Worm (Caenorhabditis elegans) whole organism, L1 larva: Measurements from ENCODE around the gene haf-8.

Experiments
- blmp-1 ChIP-seq: fragments of 150-350 bp; optimal IDR thresholded peaks from 2 replicates; lab custom pipeline; 2014; ENCODE audit warnings: missing biosample characterization, missing genetic modification characterization
- ceh-88 ChIP-seq: fragments of 200-800 bp; sonication (Bioruptor generic); IDR thresholded peaks from 2 replicates; pipeline ENCODE4 v1.3.6; 2022; ENCODE audit warnings: missing genetic modification characterization, missing compliant biosample characterization
- ces-1 ChIP-seq: fragments of 150-350 bp; optimal IDR thresholded peaks from 2 replicates; lab custom pipeline; 2014; ENCODE audit warnings: missing biosample characterization, missing genetic modification reagents, missing genetic modification characterization
- fos-1 ChIP-seq: fragments of 150-350 bp; optimal IDR thresholded peaks from 2 replicates; lab custom pipeline; 2014; ENCODE audit warnings: missing biosample characterization, missing genetic modification characterization
- hlh-4 ChIP-seq: sonication (generic microtip); optimal IDR thresholded peaks from 2 replicates; lab custom pipeline; 2016; ENCODE audit warnings: mild to moderate bottlenecking, missing genetic modification characterization, missing compliant biosample characterization
- lin-39 ChIP-seq: fragments of 150-350 bp; optimal IDR thresholded peaks from 2 replicates; lab custom pipeline; 2014; ENCODE audit warnings: missing biosample characterization, missing genetic modification reagents, missing genetic modification characterization
- nhr-237 ChIP-seq: fragments of 150-350 bp; optimal IDR thresholded peaks from 2 replicates; lab custom pipeline; 2014; ENCODE audit warnings: missing biosample characterization, missing genetic modification characterization
- pqm-1 ChIP-seq: sonication (generic microtip); optimal IDR thresholded peaks from 3 replicates; lab custom pipeline; 2017; ENCODE audit warnings: missing biosample characterization, missing genetic modification characterization
- rnt-1 ChIP-seq: sonication (generic microtip); optimal IDR thresholded peaks from 2 replicates; lab custom pipeline; 2016; ENCODE audit warnings: mild to moderate bottlenecking, missing genetic modification characterization, moderate library complexity, missing compliant biosample characterization
- snpc-4 ChIP-seq: fragments of 150-350 bp; optimal IDR thresholded peaks from 2 replicates; lab custom pipeline; 2014; ENCODE audit warnings: missing biosample characterization, missing genetic modification characterization
- snu-23 ChIP-seq: sonication (generic microtip); optimal IDR thresholded peaks from 2 replicates; lab custom pipeline; 2016; ENCODE audit warnings: missing genetic modification characterization, missing compliant biosample characterization
- tlp-1 ChIP-seq: fragments of 150-350 bp; optimal IDR thresholded peaks from 2 replicates; lab custom pipeline; 2014; ENCODE audit warnings: missing biosample characterization, missing genetic modification characterization
- unc-62 ChIP-seq: fragments of 150-350 bp; optimal IDR thresholded peaks from 2 replicates; lab custom pipeline; 2014; ENCODE audit warnings: missing biosample characterization, missing genetic modification reagents, missing genetic modification characterization
- zag-1 ChIP-seq: fragments of 150-350 bp; optimal IDR thresholded peaks from 2 replicates; lab custom pipeline; 2014; ENCODE audit warnings: missing biosample characterization, missing genetic modification characterization
- zip-4 ChIP-seq: fragments of 200-800 bp; sonication (Bioruptor generic); optimal IDR thresholded peaks from 2 replicates; lab custom pipeline; 2018; ENCODE audit warnings: mild to moderate bottlenecking, missing genetic modification characterization, moderate library complexity, missing compliant biosample characterization
- ztf-4 ChIP-seq: fragments of 150-350 bp; optimal IDR thresholded peaks from 2 replicates; lab custom pipeline; 2014; ENCODE audit warnings: missing biosample characterization, missing genetic modification characterization

Gene haf-8

ce11 chrIV:14653066-14653465 lies 46.7 kb downstream of the haf-8 start, which contains the start of gene talp-3:
talp-3 (minus strand) TSS chrIV:14653380.
- no peak for TF ChIP-seq rnt-1
- TF ChIP-seq hlh-4 (tag; lab: Kevin White, UChicago) = no peak
- TF ChIP-seq zag-1 (tag; lab: Kevin White, UChicago) = no peak
- no peak for TF ChIP-seq pqm-1 (tag; lab: Kevin White, UChicago)
- TF ChIP-seq tlp-1 = no peak
- no peak for TF ChIP-seq unc-62
- TF ChIP-seq nhr-237 (tag; lab: Kevin White, UChicago) = no peak
- TF ChIP-seq ceh-88 = no peak
- TF ChIP-seq zip-4 (GFP tag; lab: Kevin White, UChicago) = no peak
- no peak for TF ChIP-seq ces-1 (GFP tag; lab: Kevin White, UChicago)
- no peak for TF ChIP-seq snu-23 (GFP tag; lab: Kevin White, UChicago)
- no peak for TF ChIP-seq blmp-1 (tag; lab: Kevin White, UChicago)
- no peak for TF ChIP-seq ztf-4
- TF ChIP-seq lin-39 = no peak
- TF ChIP-seq fos-1 (tag; lab: Kevin White, UChicago) = no peak
- TF ChIP-seq, all 84 proteins: peak for 0

ce11 chrIV:14648059-14648458 lies 51.7 kb downstream of the haf-8 start:
- peak; percentile 18 for TF ChIP-seq snpc-4
